Fruit fly (Drosophila melanogaster): Measurements from ENCODE around the gene mei-41.

Gene mei-41

dm6 chrX:16358670-16359320, 32.7 kb upstream of the mei-41 start, which contains the start of the genes U2af50 and PIG-Q (continued):
- TF ChIP-seq pros (GFP tag; optimal IDR thresholded peaks at IDR 0.05) (peak; percentile 18), CG9876 (GFP tag; optimal IDR thresholded peaks at IDR 0.05) (peak; percentile 48), CG11504 (tag; optimal IDR thresholded peaks at IDR 0.05) (peak; percentile 93), ap (GFP tag; IDR thresholded peaks at IDR 0.05) (peak; percentile 87; the same call in 1 of the 2 replicates), YL-1 (GFP tag; optimal IDR thresholded peaks at IDR 0.05) (peak; percentile 51), CG1602 (GFP tag; optimal IDR thresholded peaks at IDR 0.05) (peak; percentile 90), luna (GFP tag; optimal IDR thresholded peaks at IDR 0.05) (peak; percentile 17), CG11560 (tag; IDR thresholded peaks at IDR 0.05) (peak; percentile 73), disco-r (GFP tag; optimal IDR thresholded peaks at IDR 0.05) (peak; percentile 15), gro (GFP tag; optimal IDR thresholded peaks at IDR 0.05) (no peak), ac (GFP tag; optimal IDR thresholded peaks at IDR 0.05) (peak; percentile 78), TFAM (GFP tag; optimal IDR thresholded peaks at IDR 0.05) (no peak), CG42726 (GFP tag; IDR thresholded peaks at IDR 0.05; ENCODE audit: partially characterized antibody) (no peak), BtbVII (GFP tag; optimal IDR thresholded peaks at IDR 0.05) (peak; percentile 90), Ets65A (GFP tag) (peak; percentile 83), CG1024 (GFP tag; IDR thresholded peaks at IDR 0.05) (peak; percentile 73; the same call in 1 of the 2 replicates), sr (GFP tag; IDR thresholded peaks at IDR 0.05) (no peak), odd (GFP tag; optimal IDR thresholded peaks at IDR 0.05) (peak; percentile 83), CkIIα-i1 (GFP tag; IDR thresholded peaks at IDR 0.05) (no peak), sqz (GFP tag; optimal IDR thresholded peaks at IDR 0.05) (peak; percentile 79), Meics (GFP tag; optimal IDR thresholded peaks at IDR 0.05) (peak; percentile 92), CG11696 (GFP tag; IDR thresholded peaks at IDR 0.05) (peak; percentile 76; the same call in 1 of the 2 replicates), lola (GFP tag; optimal IDR thresholded peaks at IDR 0.05) (peak in 1 of 3 experiments; percentile 92), h (optimal IDR thresholded peaks at IDR 0.05) (no peak), fu2 (GFP tag; optimal IDR thresholded peaks at IDR 0.05) (peak; percentile 52), Doc3 (GFP tag; IDR thresholded peaks at IDR 0.05; ENCODE audit: partially characterized antibody) (no peak), zen2 (GFP tag; IDR thresholded peaks at IDR 0.05; ENCODE audit: partially characterized antibody) (no peak), emc (GFP tag; optimal IDR thresholded peaks at IDR 0.05) (no peak), phol (tag; optimal IDR thresholded peaks at IDR 0.05) (peak; percentile 95), knrl (GFP tag; IDR thresholded peaks at IDR 0.05; ENCODE audit: partially characterized antibody) (no peak; the same call in none of the 3 replicates), B-H2 (GFP tag; optimal IDR thresholded peaks at IDR 0.05) (peak; percentile 89), jing (GFP tag; optimal IDR thresholded peaks at IDR 0.05) (no peak), CG14050 (GFP tag; IDR thresholded peaks at IDR 0.05) (no peak; the same call in 1 of the 3 replicates), CG7745 (tag; optimal IDR thresholded peaks at IDR 0.05) (peak; percentile 13), CG8388 (GFP tag; optimal IDR thresholded peaks at IDR 0.05) (peak; percentile 93), sens-2 (GFP tag; IDR thresholded peaks at IDR 0.05) (no peak; the same call in 1 of the 2 replicates), chinmo (GFP tag; IDR thresholded peaks at IDR 0.05; ENCODE audit: partially characterized antibody) (no peak), CrebB (tag; optimal IDR thresholded peaks at IDR 0.05) (peak; percentile 80), GATAe (GFP tag; conservative IDR thresholded peaks at IDR 0.05) (peak; percentile 71), CG8924 (tag; optimal IDR thresholded peaks at IDR 0.05) (peak; percentile 95), Atf3 (GFP tag; optimal IDR thresholded peaks at IDR 0.05) (peak; percentile 51), sim (GFP tag; IDR thresholded peaks at IDR 0.05) (peak; percentile 73; the same call in 1 of the 2 replicates), salm (tag; optimal IDR thresholded peaks at IDR 0.05) (peak; percentile 90), ind (GFP tag; optimal IDR thresholded peaks at IDR 0.05) (peak; percentile 93), CG4707 (GFP tag; optimal IDR thresholded peaks at IDR 0.05) (peak; percentile 71), Antp (GFP tag; optimal IDR thresholded peaks at IDR 0.05) (peak; percentile 72), PHDP (tag; optimal IDR thresholded peaks at IDR 0.05) (peak; percentile 95), D (optimal IDR thresholded peaks at IDR 0.05) (no peak), D (GFP tag; optimal IDR thresholded peaks at IDR 0.05) (peak; percentile 92), lbe (GFP tag; optimal IDR thresholded peaks at IDR 0.05) (peak; percentile 78)

Measured in whole organism, embryonic.